Fruit fly (Drosophila melanogaster) whole organism, adult: ENCODE data around the gene Wdr33.

ENCODE experiments used
- CG11617 ChIP-seq: fragments of 200-800 bp; sonication (Bioruptor generic); optimal IDR thresholded peaks from 2 replicates; lab custom pipeline; 2017; ENCODE audit warnings: mild to moderate bottlenecking, missing biosample characterization, missing genetic modification reagents, missing genetic modification characterization
- CG12768 ChIP-seq: fragments of 200-800 bp; sonication (Bioruptor generic); optimal IDR thresholded peaks from 2 replicates; lab custom pipeline; 2017; ENCODE audit warnings: missing biosample characterization, missing genetic modification characterization, mild to moderate bottlenecking, moderate library complexity, missing genetic modification reagents
- CG33017 ChIP-seq: fragments of 200-800 bp; sonication (Bioruptor generic); optimal IDR thresholded peaks from 2 replicates; lab custom pipeline; 2018; ENCODE audit warnings: missing biosample characterization, mild to moderate bottlenecking, missing genetic modification characterization, moderate library complexity
- CG7045 ChIP-seq: fragments of 200-800 bp; sonication (Bioruptor generic); optimal IDR thresholded peaks from 2 replicates; lab custom pipeline; 2017; ENCODE audit warnings: missing biosample characterization, mild to moderate bottlenecking, missing genetic modification characterization
- Crg-1 ChIP-seq: fragments of 200-800 bp; sonication (Bioruptor generic); optimal IDR thresholded peaks from 2 replicates; lab custom pipeline; 2016; ENCODE audit warnings: missing biosample characterization, missing genetic modification characterization
- Hr96 ChIP-seq: fragments of 200-800 bp; sonication (Bioruptor generic); optimal IDR thresholded peaks from 2 replicates; lab custom pipeline; 2016; ENCODE audit warnings: missing biosample characterization, missing genetic modification characterization
- bab1 ChIP-seq: fragments of 200-800 bp; sonication (Bioruptor generic); optimal IDR thresholded peaks from 3 replicates; lab custom pipeline; 2019; ENCODE audit warnings: missing biosample characterization, mild to moderate bottlenecking, missing genetic modification characterization, moderate library complexity
- cic ChIP-seq: fragments of 200-800 bp; sonication (Bioruptor generic); optimal IDR thresholded peaks from 2 replicates; lab custom pipeline; 2017; ENCODE audit warnings: missing biosample characterization, mild to moderate bottlenecking, missing genetic modification characterization, moderate library complexity
- cnc ChIP-seq, 2 experiments: fragments of >200 bp; optimal IDR thresholded peaks; 2 replicates each; lab custom pipeline; 2017
- kay ChIP-seq: fragments of 200-800 bp; sonication (Bioruptor generic); peaks from one replicate; lab custom pipeline; 2016; ENCODE audit warnings: missing biosample characterization, missing genetic modification characterization, borderline replicate concordance
- ovo ChIP-seq: fragments of 200-800 bp; sonication (Bioruptor generic); optimal IDR thresholded peaks from 2 replicates; lab custom pipeline; 2016; ENCODE audit warnings: missing biosample characterization, missing genetic modification characterization
- pad ChIP-seq: fragments of 200-800 bp; sonication (Bioruptor generic); optimal IDR thresholded peaks from 3 replicates; lab custom pipeline; 2017; ENCODE audit warnings: missing biosample characterization, missing genetic modification characterization, mild to moderate bottlenecking, moderate library complexity, missing genetic modification reagents
- tj ChIP-seq: fragments of 200-800 bp; sonication (Bioruptor generic); optimal IDR thresholded peaks from 3 replicates; lab custom pipeline; 2017; ENCODE audit warnings: missing biosample characterization, mild to moderate bottlenecking, missing genetic modification characterization, moderate library complexity
- toe ChIP-seq: fragments of 200-800 bp; sonication (Bioruptor generic); optimal IDR thresholded peaks from 2 replicates; lab custom pipeline; 2016; ENCODE audit warnings: missing biosample characterization, missing genetic modification characterization

dm6 chr3R:5701104-5701503 is 40.7 kb downstream of the Wdr33 start:
- TF ChIP-seq cnc (optimal IDR thresholded peaks at IDR 0.05; lab: Kevin White, UChicago) (no peak), Crg-1 (no peak), CG33017 (tag; lab: Kevin White, UChicago) (no peak), CG7045 (GFP tag; lab: Kevin White, UChicago) (no peak), tj (GFP tag; lab: Kevin White, UChicago) (no peak), ovo (GFP tag; lab: Kevin White, UChicago) (no peak), cic (GFP tag; lab: Kevin White, UChicago) (no peak), kay (GFP tag; lab: Kevin White, UChicago) (no peak), Hr96 (GFP tag; lab: Kevin White, UChicago) (no peak), toe (GFP tag; lab: Kevin White, UChicago) (no peak), CG11617 (GFP tag; lab: Kevin White, UChicago) (no peak), bab1 (GFP tag; lab: Kevin White, UChicago) (peak; percentile 19), CG12768 (no peak), pad (GFP tag; lab: Kevin White, UChicago) (no peak)
